Worm (Caenorhabditis elegans): Measurements from ENCODE around the gene F58G1.3.

ce11 chrII:12969622-12970021 lies 41.5 kb upstream of the F58G1.3 start, which contains the start of gene Y38F1A.4:
- no peak for TF ChIP-seq tbx-8 (GFP tag; optimal IDR thresholded peaks at IDR 0.05)
- no peak for TF ChIP-seq unc-39 (tag; optimal IDR thresholded peaks at IDR 0.05)
- no peak for TF ChIP-seq elt-3 (tag; optimal IDR thresholded peaks at IDR 0.05)
- no peak for TF ChIP-seq mep-1 (tag; optimal IDR thresholded peaks at IDR 0.05)
- TF ChIP-seq nhr-28 (tag; optimal IDR thresholded peaks at IDR 0.05) = no peak
- no peak for TF ChIP-seq lin-13 (tag; optimal IDR thresholded peaks at IDR 0.05)
- no peak for TF ChIP-seq pha-4 (tag; optimal IDR thresholded peaks at IDR 0.05)
- TF ChIP-seq ceh-39 (tag; optimal IDR thresholded peaks at IDR 0.05) = no peak
- TF ChIP-seq sem-2 (GFP tag; optimal IDR thresholded peaks at IDR 0.05) = no peak

All from whole organism, mixed stage, embryonic.